Worm (Caenorhabditis elegans) whole organism, late embryonic: ENCODE measurements around the gene F23A7.4.

Source experiments
- C08G9.2 ChIP-seq: sonication (generic microtip); optimal IDR thresholded peaks from 2 replicates; lab custom pipeline; 2016; ENCODE audit warnings: mild to moderate bottlenecking, missing genetic modification characterization, moderate library complexity, missing compliant biosample characterization
- C38D4.7 ChIP-seq: fragments of 200-800 bp; sonication (Bioruptor generic); optimal IDR thresholded peaks from 2 replicates; lab custom pipeline; 2018; ENCODE audit warnings: mild to moderate bottlenecking, missing genetic modification characterization, moderate library complexity, missing compliant biosample characterization
- F13H6.1 ChIP-seq: sonication (generic microtip); optimal IDR thresholded peaks from 2 replicates; lab custom pipeline; 2016; ENCODE audit warnings: missing genetic modification characterization, missing compliant biosample characterization
- T23F11.4 ChIP-seq: fragments of 200-800 bp; sonication (Bioruptor generic); optimal IDR thresholded peaks from 2 replicates; lab custom pipeline; 2018; ENCODE audit warnings: mild to moderate bottlenecking, missing genetic modification characterization, missing compliant biosample characterization
- ama-1 ChIP-seq: fragments of 150-350 bp; optimal IDR thresholded peaks from 2 replicates; lab custom pipeline; 2014
- ceh-14 ChIP-seq: sonication (generic microtip); optimal IDR thresholded peaks from 2 replicates; lab custom pipeline; 2016; ENCODE audit warnings: missing genotype, missing genetic modification characterization, missing compliant biosample characterization
- ceh-18 ChIP-seq: sonication (generic microtip); optimal IDR thresholded peaks from 2 replicates; lab custom pipeline; 2016; ENCODE audit warnings: missing genetic modification characterization, missing compliant biosample characterization
- ceh-24 ChIP-seq: sonication (generic microtip); optimal IDR thresholded peaks from 2 replicates; lab custom pipeline; 2016; ENCODE audit warnings: mild to moderate bottlenecking, missing genetic modification characterization, missing compliant biosample characterization
- ceh-48 ChIP-seq: sonication (generic microtip); optimal IDR thresholded peaks from 2 replicates; lab custom pipeline; 2016; ENCODE audit warnings: missing genetic modification characterization, inconsistent platforms, missing compliant biosample characterization
- ceh-6 ChIP-seq: fragments of 200-800 bp; sonication (Bioruptor generic); optimal IDR thresholded peaks from 2 replicates; lab custom pipeline; 2018; ENCODE audit warnings: mild to moderate bottlenecking, missing genetic modification characterization, missing compliant biosample characterization
- ceh-9 ChIP-seq: sonication (generic microtip); optimal IDR thresholded peaks from 2 replicates; lab custom pipeline; 2016; ENCODE audit warnings: mild to moderate bottlenecking, missing genetic modification characterization, inconsistent platforms, missing compliant biosample characterization
- dmd-4 ChIP-seq: sonication (generic microtip); optimal IDR thresholded peaks from 2 replicates; lab custom pipeline; 2016; ENCODE audit warnings: borderline replicate concordance, missing genetic modification characterization, missing compliant biosample characterization
- dve-1 ChIP-seq: sonication (generic microtip); optimal IDR thresholded peaks from 2 replicates; lab custom pipeline; 2017; ENCODE audit warnings: antibody characterized with exemption, mild to moderate bottlenecking, missing genetic modification characterization, missing compliant biosample characterization
- ets-4 ChIP-seq: sonication (generic microtip); optimal IDR thresholded peaks from 2 replicates; lab custom pipeline; 2016; ENCODE audit warnings: missing genetic modification characterization, missing compliant biosample characterization
- eyg-1 ChIP-seq: sonication (generic microtip); optimal IDR thresholded peaks from 2 replicates; lab custom pipeline; 2016; ENCODE audit warnings: missing genotype, missing genetic modification characterization, missing compliant biosample characterization
- fax-1 ChIP-seq: sonication (generic microtip); optimal IDR thresholded peaks from 2 replicates; lab custom pipeline; 2016; ENCODE audit warnings: missing genotype, missing genetic modification characterization, missing compliant biosample characterization
- fkh-10 ChIP-seq: fragments of 150-350 bp; optimal IDR thresholded peaks from 2 replicates; lab custom pipeline; 2014; ENCODE audit warnings: missing biosample characterization, missing genetic modification reagents, missing genetic modification characterization
- fkh-6 ChIP-seq: sonication (generic microtip); optimal IDR thresholded peaks from 2 replicates; lab custom pipeline; 2016; ENCODE audit warnings: missing genetic modification characterization, missing compliant biosample characterization
- gmeb-2 ChIP-seq: sonication (generic microtip); optimal IDR thresholded peaks from 2 replicates; lab custom pipeline; 2016; ENCODE audit warnings: missing genetic modification characterization, inconsistent platforms, missing compliant biosample characterization
- lim-6 ChIP-seq: sonication (generic microtip); optimal IDR thresholded peaks from 2 replicates; lab custom pipeline; 2016; ENCODE audit warnings: missing genetic modification characterization, missing compliant biosample characterization
- lin-11 ChIP-seq: fragments of 200-800 bp; sonication (Bioruptor generic); optimal IDR thresholded peaks from 2 replicates; lab custom pipeline; 2018; ENCODE audit warnings: mild to moderate bottlenecking, missing genetic modification characterization, missing compliant biosample characterization
- nfya-1 ChIP-seq: sonication (generic microtip); optimal IDR thresholded peaks from 2 replicates; lab custom pipeline; 2017; ENCODE audit warnings: missing genetic modification characterization, mild to moderate bottlenecking, missing compliant biosample characterization, antibody characterized with exemption, moderate library complexity
- nhr-232 ChIP-seq: sonication (generic microtip); optimal IDR thresholded peaks from 2 replicates; lab custom pipeline; 2016; ENCODE audit warnings: missing genetic modification characterization, missing compliant biosample characterization
- npax-4 ChIP-seq: sonication (generic microtip); optimal IDR thresholded peaks from 2 replicates; lab custom pipeline; 2016; ENCODE audit warnings: missing genetic modification characterization, missing compliant biosample characterization
- odd-2 ChIP-seq: sonication (generic microtip); optimal IDR thresholded peaks from 2 replicates; lab custom pipeline; 2017; ENCODE audit warnings: antibody characterized with exemption, mild to moderate bottlenecking, missing genetic modification characterization, missing compliant biosample characterization
- pat-9 ChIP-seq: fragments of 200-800 bp; sonication (Bioruptor generic); optimal IDR thresholded peaks from 2 replicates; lab custom pipeline; 2018; ENCODE audit warnings: mild to moderate bottlenecking, missing genetic modification characterization, moderate library complexity, missing compliant biosample characterization
- pha-4 ChIP-seq: fragments of 150-350 bp; optimal IDR thresholded peaks from 2 replicates; lab custom pipeline; 2018; ENCODE audit warnings: missing biosample characterization, missing genetic modification reagents, missing genetic modification characterization
- sdc-2 ChIP-seq: sonication (generic microtip); optimal IDR thresholded peaks from 2 replicates; lab custom pipeline; 2016; ENCODE audit warnings: missing genotype, missing genetic modification characterization, missing compliant biosample characterization
- sox-4 ChIP-seq: sonication (generic microtip); optimal IDR thresholded peaks from 2 replicates; lab custom pipeline; 2017; ENCODE audit warnings: mild to moderate bottlenecking, missing genetic modification characterization, inconsistent platforms, missing compliant biosample characterization
- syd-9 ChIP-seq: sonication (generic microtip); optimal IDR thresholded peaks from 2 replicates; lab custom pipeline; 2016; ENCODE audit warnings: mild to moderate bottlenecking, missing genetic modification characterization, moderate library complexity, missing compliant biosample characterization
- tbx-2 ChIP-seq: sonication (generic microtip); optimal IDR thresholded peaks from 2 replicates; lab custom pipeline; 2016; ENCODE audit warnings: missing genetic modification characterization, missing compliant biosample characterization
- tbx-7 ChIP-seq: sonication (generic microtip); optimal IDR thresholded peaks from 2 replicates; lab custom pipeline; 2016; ENCODE audit warnings: missing genotype, missing genetic modification characterization, missing compliant biosample characterization
- unc-3 ChIP-seq, 2 experiments: fragments of 200-800 bp in 1 of 2; sonication (Bioruptor generic) in 1 of 2; sonication (generic microtip) in 1 of 2; conservative IDR thresholded peaks in 1 of 2; optimal IDR thresholded peaks in 1 of 2; 2 replicates each; pipeline versions ENCODE4 v1.3.6 to Lab custom; 2016 to 2022; ENCODE audit warnings: missing compliant biosample characterization in 2 of 2, missing genetic modification characterization in 2 of 2, missing genetic modification reagents in 1 of 2
- unc-55 ChIP-seq: sonication (generic microtip); optimal IDR thresholded peaks from 2 replicates; lab custom pipeline; 2017; ENCODE audit warnings: missing biosample characterization, missing genetic modification reagents, missing genetic modification characterization
- unc-86 ChIP-seq: sonication (generic microtip); optimal IDR thresholded peaks from 2 replicates; lab custom pipeline; 2016; ENCODE audit warnings: missing genetic modification characterization, missing compliant biosample characterization
- zip-5 ChIP-seq: sonication (generic microtip); optimal IDR thresholded peaks from 2 replicates; lab custom pipeline; 2016; ENCODE audit warnings: missing genetic modification characterization, missing compliant biosample characterization
- ztf-16 ChIP-seq: sonication (generic microtip); optimal IDR thresholded peaks from 2 replicates; lab custom pipeline; 2017; ENCODE audit warnings: missing genetic modification characterization, missing compliant biosample characterization

Gene F23A7.4

ce11 chrX:16240626-16241025 is 28.2 kb downstream of the F23A7.4 start:
- TF ChIP-seq ceh-6 (GFP tag; lab: Kevin White, UChicago) (no peak), syd-9 (tag; lab: Kevin White, UChicago) (no peak), ceh-14 (tag; lab: Kevin White, UChicago) (no peak), ceh-9 (no peak), sox-4 (tag; lab: Kevin White, UChicago) (no peak), unc-3 (GFP tag; conservative IDR thresholded peaks at IDR 0.05; lab: Robert Waterston, UW) (no peak), unc-3 (tag; optimal IDR thresholded peaks at IDR 0.05; lab: Kevin White, UChicago) (no peak), lim-6 (no peak), zip-5 (tag; lab: Kevin White, UChicago) (no peak), fkh-6 (tag; lab: Kevin White, UChicago) (no peak), F13H6.1 (no peak), dmd-4 (tag; lab: Kevin White, UChicago) (no peak), nfya-1 (no peak)

- TF ChIP-seq lin-11 (tag; lab: Kevin White, UChicago) (no peak), ceh-18 (tag; lab: Kevin White, UChicago) (no peak), pha-4 (tag; lab: Kevin White, UChicago) (no peak), ama-1 (lab: Kevin White, UChicago) (no peak), eyg-1 (no peak), ceh-24 (no peak), unc-55 (no peak), dve-1 (tag; lab: Kevin White, UChicago) (no peak), lim-6 (no peak), unc-86 (tag; lab: Kevin White, UChicago) (no peak), npax-4 (no peak), ceh-6 (GFP tag; lab: Kevin White, UChicago) (no peak), tbx-2 (no peak), sdc-2 (tag; lab: Kevin White, UChicago) (no peak), nhr-232 (tag; lab: Kevin White, UChicago) (no peak)
- TF ChIP-seq, all 69 proteins: peak for 0
Observed at ce11 chrX:16243129-16243528, 30.7 kb downstream of the F23A7.4 start.

ce11 chrX:16244764-16245244 is 32.4 kb downstream of the F23A7.4 start, which contains the start of gene W10G6.1:
W10G6.1 (plus strand) TSS chrX:16245194.
- TF ChIP-seq ceh-14 (tag; lab: Kevin White, UChicago) (no peak), dmd-4 (tag; lab: Kevin White, UChicago) (no peak), T23F11.4 (no peak), ets-4 (tag; lab: Kevin White, UChicago) (no peak), unc-86 (tag; lab: Kevin White, UChicago) (no peak), tbx-7 (tag; lab: Kevin White, UChicago) (no peak), gmeb-2 (tag; lab: Kevin White, UChicago) (no peak), pat-9 (tag; lab: Kevin White, UChicago) (no peak), lim-6 (no peak), ceh-48 (tag; lab: Kevin White, UChicago) (no peak), nfya-1 (no peak), C08G9.2 (tag; lab: Kevin White, UChicago) (no peak), ztf-16 (tag; lab: Kevin White, UChicago) (no peak), odd-2 (no peak), C38D4.7 (GFP tag; lab: Kevin White, UChicago) (no peak), pha-4 (tag; lab: Kevin White, UChicago) (no peak), syd-9 (tag; lab: Kevin White, UChicago) (no peak), fkh-10 (GFP tag; lab: Kevin White, UChicago) (no peak), fax-1 (tag; lab: Kevin White, UChicago) (no peak), ceh-24 (no peak)
